Worm (Caenorhabditis elegans): ENCODE measurements around the gene srh-248.

DNA sequence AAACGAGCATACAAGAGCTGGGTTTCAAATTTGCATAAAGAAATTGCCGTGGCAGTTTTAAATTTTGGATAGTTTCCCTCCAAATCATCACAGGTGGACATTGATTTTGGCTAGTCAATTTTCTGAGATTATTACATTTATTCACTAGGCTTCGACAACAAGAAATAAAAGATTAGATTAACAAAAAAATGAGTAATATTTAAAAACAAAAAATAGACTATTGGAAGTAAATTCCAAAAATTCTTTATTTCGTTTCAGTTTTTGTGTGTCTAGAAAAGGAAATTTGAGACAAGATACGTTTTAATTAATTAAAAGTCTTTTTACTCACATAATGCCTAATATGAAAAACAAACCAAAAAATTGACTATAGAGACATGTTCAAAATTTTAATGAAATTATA lies 3.0 kb upstream of the srh-248 start, which contains the start of gene srw-142:
- TF ChIP-seq unc-86 (tag; optimal IDR thresholded peaks at IDR 0.05) (no peak), lin-11 (tag; optimal IDR thresholded peaks at IDR 0.05) (no peak), elt-2 (tag; optimal IDR thresholded peaks at IDR 0.05) (no peak), madf-2 (tag; optimal IDR thresholded peaks at IDR 0.05) (no peak), nfya-1 (tag; optimal IDR thresholded peaks at IDR 0.05) (no peak), pha-4 (tag; optimal IDR thresholded peaks at IDR 0.05) (no peak), eyg-1 (tag; optimal IDR thresholded peaks at IDR 0.05) (no peak), gmeb-2 (tag; optimal IDR thresholded peaks at IDR 0.05) (no peak), hlh-15 (tag; optimal IDR thresholded peaks at IDR 0.05) (no peak), che-1 (tag; optimal IDR thresholded peaks at IDR 0.05) (no peak), ets-4 (tag; optimal IDR thresholded peaks at IDR 0.05) (no peak), ztf-16 (tag; optimal IDR thresholded peaks at IDR 0.05) (no peak), sox-4 (tag; optimal IDR thresholded peaks at IDR 0.05) (no peak)

All from whole organism, late embryonic.